Fruit fly (Drosophila melanogaster): ENCODE measurements around the gene ab.

The ab gene

dm6 chr2L:11281930-11282329, 71.5 kb downstream of the ab start, which contains the start of gene mre11:
TSS of gene mre11 (plus strand) at chr2L:11282090.
- no peak for TF ChIP-seq Hr96 (GFP tag; optimal IDR thresholded peaks at IDR 0.05)
- TF ChIP-seq kay (GFP tag; ENCODE audit: borderline replicate concordance), result peak; percentile 46
- no peak for TF ChIP-seq CG7101 (tag; optimal IDR thresholded peaks at IDR 0.05)

DNA sequence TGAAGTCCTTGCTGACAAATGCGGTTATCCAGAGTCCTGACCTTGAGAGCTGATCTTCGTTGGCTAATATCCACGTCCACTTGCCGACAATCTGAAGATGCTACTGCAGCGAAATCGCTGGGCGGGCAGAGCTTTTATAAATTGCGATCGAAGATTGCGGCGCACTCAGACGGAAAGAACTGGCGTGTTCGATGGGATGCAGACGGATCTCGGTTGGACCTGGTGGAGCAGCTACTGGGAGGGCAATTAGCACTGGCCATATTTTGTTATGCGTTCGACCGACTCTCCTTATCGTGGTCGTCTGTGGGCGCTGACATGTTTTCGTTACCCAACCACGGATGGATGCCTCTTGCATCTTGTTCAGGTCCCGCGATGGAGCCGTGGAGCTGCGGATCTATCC, 75.1 kb downstream of the ab start, which contains the start of gene Osi21:
Gene Osi21, minus strand, starts transcription at position 101 of the 400 bp plus-strand sequence.
- TF ChIP-seq CG33017 (tag; optimal IDR thresholded peaks at IDR 0.05), result no peak
- TF ChIP-seq tj (GFP tag; optimal IDR thresholded peaks at IDR 0.05), result no peak
- no peak for TF ChIP-seq bab1 (GFP tag; optimal IDR thresholded peaks at IDR 0.05)
- no peak for TF ChIP-seq CG5204 (GFP tag; optimal IDR thresholded peaks at IDR 0.05)
- TF ChIP-seq CG14711 (tag; optimal IDR thresholded peaks at IDR 0.05), result no peak
- TF ChIP-seq toe (GFP tag; optimal IDR thresholded peaks at IDR 0.05), result no peak
- TF ChIP-seq cnc (optimal IDR thresholded peaks at IDR 0.05), result no peak
- TF ChIP-seq Hr96 (GFP tag; optimal IDR thresholded peaks at IDR 0.05), result no peak
- TF ChIP-seq CG1620 (GFP tag; optimal IDR thresholded peaks at IDR 0.05), result no peak
- TF ChIP-seq CG7045 (GFP tag; optimal IDR thresholded peaks at IDR 0.05), result no peak
- no peak for TF ChIP-seq Crg-1 (GFP tag; optimal IDR thresholded peaks at IDR 0.05)
- TF ChIP-seq CG12768 (GFP tag; optimal IDR thresholded peaks at IDR 0.05), result no peak
- TF ChIP-seq CG11617 (GFP tag; optimal IDR thresholded peaks at IDR 0.05), result no peak
- TF ChIP-seq ovo (GFP tag; optimal IDR thresholded peaks at IDR 0.05), result no peak
- no peak for TF ChIP-seq kay (GFP tag; ENCODE audit: borderline replicate concordance)
- no peak for TF ChIP-seq cic (GFP tag; optimal IDR thresholded peaks at IDR 0.05)
- TF ChIP-seq pad (GFP tag; optimal IDR thresholded peaks at IDR 0.05), result no peak
- TF ChIP-seq CG7101 (tag; optimal IDR thresholded peaks at IDR 0.05), result no peak
- no peak for TF ChIP-seq Clk (GFP tag; optimal IDR thresholded peaks at IDR 0.05)
- TF ChIP-seq Mnt (GFP tag; optimal IDR thresholded peaks at IDR 0.05), result no peak

- TF ChIP-seq CG5204 (GFP tag; optimal IDR thresholded peaks at IDR 0.05), result no peak
- TF ChIP-seq CG12768 (GFP tag; optimal IDR thresholded peaks at IDR 0.05), result no peak
- TF ChIP-seq Clk (GFP tag; optimal IDR thresholded peaks at IDR 0.05), result no peak
- TF ChIP-seq Crg-1 (GFP tag; optimal IDR thresholded peaks at IDR 0.05), result no peak
- TF ChIP-seq CG11617 (GFP tag; optimal IDR thresholded peaks at IDR 0.05), result no peak
- no peak for TF ChIP-seq CG7101 (tag; optimal IDR thresholded peaks at IDR 0.05)
- TF ChIP-seq cnc (optimal IDR thresholded peaks at IDR 0.05), result no peak
- TF ChIP-seq kay (GFP tag; ENCODE audit: borderline replicate concordance), result no peak
Observed at dm6 chr2L:11295762-11296161, 85.3 kb downstream of the ab start.

- TF ChIP-seq CG7101 (tag; optimal IDR thresholded peaks at IDR 0.05) (no peak), bab1 (GFP tag; optimal IDR thresholded peaks at IDR 0.05) (no peak), toe (GFP tag; optimal IDR thresholded peaks at IDR 0.05) (no peak), Clk (GFP tag; optimal IDR thresholded peaks at IDR 0.05) (no peak), CG33017 (tag; optimal IDR thresholded peaks at IDR 0.05) (no peak), Mnt (GFP tag; optimal IDR thresholded peaks at IDR 0.05) (no peak)
Observed at dm6 chr2L:11296483-11296882, 86.0 kb downstream of the ab start.

DNA sequence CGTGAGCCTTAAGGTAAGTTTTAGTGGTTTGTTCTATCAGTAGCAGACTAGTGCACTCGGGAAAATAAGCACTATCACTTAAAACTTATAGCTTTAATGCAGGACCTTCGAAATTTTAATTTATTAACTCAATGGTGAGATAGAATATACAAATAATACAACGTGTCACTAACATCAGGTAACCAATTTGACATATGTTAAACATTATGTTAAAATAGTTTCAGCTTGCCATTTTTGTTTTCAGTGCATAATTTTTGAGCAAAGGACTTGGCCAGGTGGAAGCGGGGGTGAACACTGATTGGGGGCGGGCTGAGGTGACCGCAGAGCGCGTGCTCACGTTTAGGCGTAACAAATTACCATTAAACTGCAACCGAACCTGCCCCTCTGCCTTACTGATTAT, 92.0 kb downstream of the ab start:
- no peak for TF ChIP-seq CG7045 (GFP tag; optimal IDR thresholded peaks at IDR 0.05)
- no peak for TF ChIP-seq CG11617 (GFP tag; optimal IDR thresholded peaks at IDR 0.05)
- no peak for TF ChIP-seq CG7101 (tag; optimal IDR thresholded peaks at IDR 0.05)
- no peak for TF ChIP-seq ovo (GFP tag; optimal IDR thresholded peaks at IDR 0.05)
- TF ChIP-seq kay (GFP tag; ENCODE audit: borderline replicate concordance), result no peak
- no peak for TF ChIP-seq CG1620 (GFP tag; optimal IDR thresholded peaks at IDR 0.05)
- TF ChIP-seq CG14711 (tag; optimal IDR thresholded peaks at IDR 0.05), result no peak
- no peak for TF ChIP-seq Clk (GFP tag; optimal IDR thresholded peaks at IDR 0.05)
- TF ChIP-seq Crg-1 (GFP tag; optimal IDR thresholded peaks at IDR 0.05), result no peak
- no peak for TF ChIP-seq CG5204 (GFP tag; optimal IDR thresholded peaks at IDR 0.05)
- TF ChIP-seq cic (GFP tag; optimal IDR thresholded peaks at IDR 0.05), result no peak
- no peak for TF ChIP-seq bab1 (GFP tag; optimal IDR thresholded peaks at IDR 0.05)

- no peak for TF ChIP-seq cic (GFP tag; optimal IDR thresholded peaks at IDR 0.05)
- no peak for TF ChIP-seq cnc (optimal IDR thresholded peaks at IDR 0.05)
- no peak for TF ChIP-seq kay (GFP tag; ENCODE audit: borderline replicate concordance)
- no peak for TF ChIP-seq tj (GFP tag; optimal IDR thresholded peaks at IDR 0.05)
- TF ChIP-seq CG11617 (GFP tag; optimal IDR thresholded peaks at IDR 0.05), result no peak
- no peak for TF ChIP-seq Mnt (GFP tag; optimal IDR thresholded peaks at IDR 0.05)
- no peak for TF ChIP-seq ovo (GFP tag; optimal IDR thresholded peaks at IDR 0.05)
- no peak for TF ChIP-seq CG7045 (GFP tag; optimal IDR thresholded peaks at IDR 0.05)
- TF ChIP-seq CG14711 (tag; optimal IDR thresholded peaks at IDR 0.05), result no peak
- no peak for TF ChIP-seq toe (GFP tag; optimal IDR thresholded peaks at IDR 0.05)
Observed at dm6 chr2L:11306091-11306490, 95.6 kb downstream of the ab start.

dm6 chr2L:11307072-11307471, 96.6 kb downstream of the ab start:
- TF ChIP-seq cnc (optimal IDR thresholded peaks at IDR 0.05) (no peak), ovo (GFP tag; optimal IDR thresholded peaks at IDR 0.05) (no peak), CG33017 (tag; optimal IDR thresholded peaks at IDR 0.05) (no peak), CG7045 (GFP tag; optimal IDR thresholded peaks at IDR 0.05) (no peak), bab1 (GFP tag; optimal IDR thresholded peaks at IDR 0.05) (no peak), Mnt (GFP tag; optimal IDR thresholded peaks at IDR 0.05) (no peak), Crg-1 (GFP tag; optimal IDR thresholded peaks at IDR 0.05) (no peak), cic (GFP tag; optimal IDR thresholded peaks at IDR 0.05) (no peak), Clk (GFP tag; optimal IDR thresholded peaks at IDR 0.05) (no peak), kay (GFP tag; ENCODE audit: borderline replicate concordance) (no peak), pad (GFP tag; optimal IDR thresholded peaks at IDR 0.05) (no peak)

All from whole organism, adult.